Fruit fly (Drosophila melanogaster): ENCODE results near the gene CG10512.

DNA sequence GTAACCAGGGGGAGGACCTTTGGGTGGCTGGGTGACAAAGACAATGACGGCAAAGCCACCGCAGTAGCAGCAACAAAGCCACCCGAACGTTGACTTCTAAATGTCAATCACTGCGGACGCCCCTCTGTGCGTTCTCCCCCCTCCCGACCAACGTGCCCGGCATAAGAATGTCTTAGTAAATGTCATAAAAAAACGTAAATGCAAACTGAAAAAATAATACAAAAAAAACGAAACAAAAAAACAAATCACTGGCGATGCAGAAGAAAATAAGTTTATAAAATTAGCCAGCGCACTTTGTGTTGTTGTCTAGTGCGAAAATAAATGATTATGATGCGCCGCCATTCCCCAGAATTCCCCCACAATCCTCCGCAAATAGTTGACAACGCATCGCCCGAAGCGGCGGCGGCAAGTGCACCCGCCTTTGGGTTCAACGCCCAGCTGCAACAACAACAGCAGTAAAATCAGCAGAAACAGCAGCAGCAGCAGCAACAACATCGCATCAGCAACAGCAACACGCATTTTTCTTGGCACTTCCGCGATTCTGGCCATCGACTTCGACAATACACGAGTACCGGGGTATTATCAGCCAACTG lies 34.3 kb downstream of the CG10512 start:
- no peak for TF ChIP-seq ttk (optimal IDR thresholded peaks at IDR 0.05)
- TF ChIP-seq psq (optimal IDR thresholded peaks at IDR 0.05): no peak
- TF ChIP-seq Sin3A (optimal IDR thresholded peaks at IDR 0.05): no peak
